Worm (Caenorhabditis elegans): ENCODE data around the gene rike-1.

rike-1 gene

ce11 chrV:14545816-14546283, at the start of gene rike-1:
TSS of gene rike-1 (minus strand) at chrV:14545866.
- no peak for TF ChIP-seq dao-5 (tag; optimal IDR thresholded peaks at IDR 0.05)
- TF ChIP-seq him-1 (tag; optimal IDR thresholded peaks at IDR 0.05) = no peak
- no peak for TF ChIP-seq W03F9.2 (tag; optimal IDR thresholded peaks at IDR 0.05)

DNA sequence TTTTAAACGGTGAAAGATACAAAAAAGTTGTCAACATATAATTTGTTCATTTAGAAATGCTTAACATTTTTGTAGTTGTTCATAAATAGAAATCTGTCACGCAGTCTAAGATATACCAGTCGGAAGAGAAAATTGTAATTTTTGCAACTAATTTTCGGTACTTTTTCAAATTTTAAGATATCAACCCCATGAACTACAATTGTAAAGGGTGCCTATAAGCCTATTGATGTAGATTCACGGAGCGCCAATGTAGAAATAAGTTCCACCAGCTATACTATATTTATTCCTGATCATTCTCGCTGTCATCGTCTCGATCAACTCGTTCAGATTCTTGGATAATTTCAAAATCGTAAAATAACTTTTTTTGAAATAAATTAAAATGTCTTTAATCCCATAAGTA, 49.3 kb upstream of the rike-1 start:
- TF ChIP-seq him-1 (tag; optimal IDR thresholded peaks at IDR 0.05) (no peak), W03F9.2 (tag; optimal IDR thresholded peaks at IDR 0.05) (no peak), dao-5 (tag; optimal IDR thresholded peaks at IDR 0.05) (no peak)

ce11 chrV:14594103-14594502, 48.4 kb upstream of the rike-1 start:
- TF ChIP-seq W03F9.2 (tag; optimal IDR thresholded peaks at IDR 0.05) = no peak
- no peak for TF ChIP-seq dao-5 (tag; optimal IDR thresholded peaks at IDR 0.05)
- TF ChIP-seq him-1 (tag; optimal IDR thresholded peaks at IDR 0.05) = no peak

ce11 chrV:14585351-14585750, 39.7 kb upstream of the rike-1 start, which contains the start of gene Y40H4A.2:
TSS of gene Y40H4A.2 (minus strand) at chrV:14585451.
- TF ChIP-seq W03F9.2 (tag; optimal IDR thresholded peaks at IDR 0.05) (no peak), him-1 (tag; optimal IDR thresholded peaks at IDR 0.05) (no peak), dao-5 (tag; optimal IDR thresholded peaks at IDR 0.05) (no peak)

DNA sequence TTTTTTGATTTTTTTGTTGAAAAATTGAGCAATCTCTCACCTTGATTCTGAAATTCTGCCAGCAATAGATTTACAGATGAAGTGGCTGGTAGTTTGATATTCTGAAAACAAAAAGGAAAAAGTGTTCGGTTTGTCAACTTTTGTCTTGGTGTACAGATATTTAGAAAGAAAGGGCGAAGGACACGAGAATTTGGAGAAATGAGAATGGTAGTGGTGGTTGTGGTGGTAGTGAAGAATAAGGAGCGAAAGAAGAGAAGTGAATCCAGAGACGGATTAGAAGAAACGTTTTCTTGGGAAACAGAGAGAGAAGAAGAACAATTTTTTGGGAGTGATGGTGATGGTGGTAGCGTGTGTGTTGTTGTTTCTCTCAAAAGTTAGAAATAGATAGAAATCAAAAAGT, 34.0 kb upstream of the rike-1 start, which contains the start of gene gar-3:
gar-3 (minus strand) TSS at position 101 of the 400 bp plus-strand sequence.
- TF ChIP-seq W03F9.2 (tag; optimal IDR thresholded peaks at IDR 0.05) = no peak
- no peak for TF ChIP-seq him-1 (tag; optimal IDR thresholded peaks at IDR 0.05)
- TF ChIP-seq dao-5 (tag; optimal IDR thresholded peaks at IDR 0.05) = no peak

DNA sequence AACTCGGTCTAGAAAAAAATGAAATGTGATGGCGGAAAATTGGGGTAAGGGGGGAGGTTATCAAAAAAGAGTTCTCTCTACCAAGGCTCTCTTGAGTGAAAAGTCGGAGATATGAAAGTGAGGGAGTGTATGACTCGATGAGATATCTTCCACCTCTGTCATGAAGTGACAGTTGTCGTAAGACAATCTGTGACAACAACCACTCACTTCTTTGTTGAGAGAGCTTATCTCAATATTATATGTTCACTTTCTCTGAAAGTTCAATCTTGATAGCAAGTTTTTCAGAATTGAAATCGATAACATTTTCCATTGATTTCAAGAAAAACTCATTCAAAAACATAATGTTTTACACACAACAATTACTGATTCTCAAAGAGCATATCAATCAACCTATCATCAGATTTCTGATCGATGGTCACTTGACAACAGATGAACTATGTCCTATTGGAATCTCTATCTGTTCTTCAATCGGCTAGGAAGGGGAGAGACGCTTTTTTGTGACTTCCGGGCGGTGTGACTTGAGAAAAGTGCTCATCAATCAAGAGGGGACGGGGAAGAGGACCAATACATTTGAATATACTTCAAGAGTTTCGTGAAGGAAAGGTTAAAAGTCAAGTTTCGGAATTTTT, 31.2 kb upstream of the rike-1 start:
- TF ChIP-seq W03F9.2 (tag; optimal IDR thresholded peaks at IDR 0.05) (no peak), dao-5 (tag; optimal IDR thresholded peaks at IDR 0.05) (no peak), him-1 (tag; optimal IDR thresholded peaks at IDR 0.05) (no peak)

ce11 chrV:14562589-14562988, 16.9 kb upstream of the rike-1 start, which contains the start of gene C53A5.11:
TSS of gene C53A5.11 (plus strand) at chrV:14562889.
- TF ChIP-seq him-1 (tag; optimal IDR thresholded peaks at IDR 0.05) = no peak
- no peak for TF ChIP-seq W03F9.2 (tag; optimal IDR thresholded peaks at IDR 0.05)
- TF ChIP-seq dao-5 (tag; optimal IDR thresholded peaks at IDR 0.05) = no peak

- TF ChIP-seq W03F9.2 (tag; optimal IDR thresholded peaks at IDR 0.05) = no peak
- TF ChIP-seq dao-5 (tag; optimal IDR thresholded peaks at IDR 0.05) = no peak
- TF ChIP-seq him-1 (tag; optimal IDR thresholded peaks at IDR 0.05) = no peak
These were observed 13.6 kb upstream of the rike-1 start, which contains the start of gene srt-32 for ce11 chrV:14559312-14559711. TSS of gene srt-32 (plus strand) at chrV:14559612.

- no peak for TF ChIP-seq him-1 (tag; optimal IDR thresholded peaks at IDR 0.05)
- no peak for TF ChIP-seq dao-5 (tag; optimal IDR thresholded peaks at IDR 0.05)
- no peak for TF ChIP-seq W03F9.2 (tag; optimal IDR thresholded peaks at IDR 0.05)
These were observed 13.1 kb upstream of the rike-1 start, which contains the start of gene C53A5.9 for ce11 chrV:14558757-14559156. TSS of gene C53A5.9 (minus strand) at chrV:14558857.

- TF ChIP-seq him-1 (tag; optimal IDR thresholded peaks at IDR 0.05) = no peak
- TF ChIP-seq W03F9.2 (tag; optimal IDR thresholded peaks at IDR 0.05) = no peak
- no peak for TF ChIP-seq dao-5 (tag; optimal IDR thresholded peaks at IDR 0.05)
These were observed 10.5 kb upstream of the rike-1 start, which contains the start of gene srg-47 for ce11 chrV:14556187-14556586. TSS of gene srg-47 (minus strand) at chrV:14556287.

DNA sequence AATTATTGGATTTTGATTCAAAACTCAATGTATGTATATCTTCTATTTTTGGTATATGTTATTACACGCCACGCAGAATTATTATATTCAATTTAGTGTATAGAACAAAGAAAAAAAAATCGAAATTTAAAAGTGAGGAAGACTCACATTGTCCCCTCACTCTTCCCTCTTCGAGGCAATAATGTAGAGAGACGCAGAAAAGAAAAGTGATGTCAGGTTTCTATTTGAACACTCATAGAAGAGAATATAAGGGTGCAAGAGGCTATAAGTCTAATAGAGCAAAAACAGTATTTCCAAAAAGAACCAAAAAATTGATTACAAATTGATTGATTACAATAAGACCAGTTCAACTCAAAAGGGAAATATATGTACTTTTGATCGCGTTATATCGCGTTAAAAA, 2.8 kb upstream of the rike-1 start:
- TF ChIP-seq dao-5 (tag; optimal IDR thresholded peaks at IDR 0.05) = no peak
- no peak for TF ChIP-seq him-1 (tag; optimal IDR thresholded peaks at IDR 0.05)
- TF ChIP-seq W03F9.2 (tag; optimal IDR thresholded peaks at IDR 0.05) = no peak

DNA sequence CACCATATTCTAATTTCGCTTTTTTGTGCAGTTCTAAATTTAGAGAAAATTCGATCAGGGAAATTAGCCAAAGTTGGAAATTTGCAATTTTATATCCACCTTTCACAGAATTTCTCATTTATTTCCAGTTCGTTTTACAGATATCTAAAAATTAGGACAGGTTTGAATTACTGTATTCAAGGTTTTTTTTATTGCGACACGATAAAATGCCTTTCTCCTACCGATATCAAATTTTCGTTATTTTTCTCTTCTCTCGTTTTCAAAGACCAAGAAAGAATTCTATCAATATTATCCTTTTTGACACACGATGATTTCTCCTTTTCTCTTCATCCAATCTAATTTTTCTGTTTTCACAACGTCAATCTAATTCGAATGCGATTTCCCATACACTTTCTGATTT, 903 bp upstream of the rike-1 start, which contains the start of gene C53A5.13:
C53A5.13 (plus strand) TSS at position 301 of the 400 bp plus-strand sequence.
- TF ChIP-seq dao-5 (tag; optimal IDR thresholded peaks at IDR 0.05) (no peak), W03F9.2 (tag; optimal IDR thresholded peaks at IDR 0.05) (no peak), him-1 (tag; optimal IDR thresholded peaks at IDR 0.05) (no peak)

ce11 chrV:14542138-14542537, 3.5 kb downstream of the rike-1 start:
- TF ChIP-seq him-1 (tag; optimal IDR thresholded peaks at IDR 0.05) (no peak), dao-5 (tag; optimal IDR thresholded peaks at IDR 0.05) (no peak), W03F9.2 (tag; optimal IDR thresholded peaks at IDR 0.05) (no peak)

ce11 chrV:14540932-14541331, 4.7 kb downstream of the rike-1 start:
- TF ChIP-seq W03F9.2 (tag; optimal IDR thresholded peaks at IDR 0.05) (no peak), dao-5 (tag; optimal IDR thresholded peaks at IDR 0.05) (no peak), him-1 (tag; optimal IDR thresholded peaks at IDR 0.05) (no peak)

All from whole organism, L4/young adult.